Fruit fly (Drosophila melanogaster) whole organism, embryonic: Measurements from ENCODE around the gene CG11842.
A peak's percentile ranks its signal among the peaks of the same experiment; 100 is the strongest.

Experiments used
- Atf6 ChIP-seq: fragments of 200-800 bp; sonication (Bioruptor generic); IDR thresholded peaks from 2 replicates; pipeline ENCODE4 v1.3.6; 2022; ENCODE audit warnings: missing biosample characterization, missing genetic modification characterization
- CG10209 ChIP-seq: fragments of 200-800 bp; sonication (Bioruptor generic); optimal IDR thresholded peaks from 3 replicates; lab custom pipeline; 2017; ENCODE audit warnings: missing biosample characterization, mild to moderate bottlenecking, missing genetic modification characterization, missing genetic modification reagents
- CG10543 ChIP-seq: fragments of 200-800 bp; sonication (Bioruptor generic); optimal IDR thresholded peaks from 3 replicates; lab custom pipeline; 2017; ENCODE audit warnings: missing biosample characterization, mild to moderate bottlenecking, missing genetic modification characterization, moderate library complexity
- CG1233 ChIP-seq: fragments of 200-800 bp; sonication (Bioruptor generic); optimal IDR thresholded peaks from 4 replicates; lab custom pipeline; 2018; ENCODE audit warnings: missing biosample characterization, mild to moderate bottlenecking, missing genetic modification characterization
- CG12942 ChIP-seq: fragments of 200-800 bp; sonication (Bioruptor generic); optimal IDR thresholded peaks from 3 replicates; lab custom pipeline; 2016; ENCODE audit warnings: missing biosample characterization, missing genetic modification characterization
- CG13287 ChIP-seq: fragments of 200-800 bp; sonication (Bioruptor generic); IDR thresholded peaks from 2 replicates; pipeline ENCODE4 v1.3.6; 2022; ENCODE audit warnings: missing biosample characterization, missing genetic modification characterization; ENCODE audit not compliant: partially characterized antibody
- CG15479 ChIP-seq: fragments of 200-800 bp; sonication (Bioruptor generic); optimal IDR thresholded peaks from 3 replicates; lab custom pipeline; 2019; ENCODE audit warnings: missing biosample characterization, mild to moderate bottlenecking, missing genetic modification characterization, moderate library complexity
- CG16813 ChIP-seq: fragments of 200-800 bp; sonication (Bioruptor generic); IDR thresholded peaks from 3 replicates; pipeline ENCODE4 v1.3.6; 2022; ENCODE audit warnings: missing biosample characterization, missing genetic modification characterization; ENCODE audit not compliant: partially characterized antibody
- CG17359 ChIP-seq: fragments of 200-800 bp; sonication (Bioruptor generic); optimal IDR thresholded peaks from 3 replicates; lab custom pipeline; 2018; ENCODE audit warnings: missing biosample characterization, mild to moderate bottlenecking, missing genetic modification characterization, moderate library complexity
- CG18619 ChIP-seq: fragments of 200-800 bp; sonication (Bioruptor generic); optimal IDR thresholded peaks from 3 replicates; lab custom pipeline; 2017; ENCODE audit warnings: missing biosample characterization, mild to moderate bottlenecking, missing genetic modification characterization
- CG2116 ChIP-seq: fragments of 200-800 bp; sonication (Bioruptor generic); optimal IDR thresholded peaks from 3 replicates; lab custom pipeline; 2018; ENCODE audit warnings: missing biosample characterization, mild to moderate bottlenecking, missing genetic modification characterization
- CG3065 ChIP-seq: fragments of 200-800 bp; sonication (Bioruptor generic); optimal IDR thresholded peaks from 2 replicates; lab custom pipeline; 2016; ENCODE audit warnings: missing biosample characterization, missing genetic modification characterization
- CG6791 ChIP-seq: fragments of 200-800 bp; sonication (Bioruptor generic); IDR thresholded peaks from 3 replicates; pipeline ENCODE4 v1.3.6; 2022; ENCODE audit warnings: missing biosample characterization, missing genetic modification characterization; ENCODE audit not compliant: partially characterized antibody
- CG7556 ChIP-seq: fragments of 200-800 bp; sonication (Bioruptor generic); optimal IDR thresholded peaks from 2 replicates; lab custom pipeline; 2017; ENCODE audit warnings: missing biosample characterization, mild to moderate bottlenecking, missing genetic modification characterization
- CG9437 ChIP-seq: fragments of 200-800 bp; sonication (Bioruptor generic); optimal IDR thresholded peaks from 2 replicates; lab custom pipeline; 2018; ENCODE audit warnings: missing biosample characterization, mild to moderate bottlenecking, missing genetic modification characterization
- CG9876 ChIP-seq: fragments of 200-800 bp; sonication (Bioruptor generic); optimal IDR thresholded peaks from 2 replicates; lab custom pipeline; 2016; ENCODE audit warnings: missing biosample characterization, missing genetic modification characterization
- CTCF ChIP-seq: fragments of 200-800 bp; sonication (Bioruptor generic); optimal IDR thresholded peaks from 2 replicates; lab custom pipeline; 2017; ENCODE audit warnings: missing biosample characterization, mild to moderate bottlenecking, missing genetic modification characterization, moderate library complexity
- Camta ChIP-seq: fragments of 200-800 bp; sonication (Bioruptor generic); optimal IDR thresholded peaks from 2 replicates; lab custom pipeline; 2016; ENCODE audit warnings: missing biosample characterization, missing genetic modification characterization
- Chrac-16 ChIP-seq: fragments of 200-800 bp; sonication (Bioruptor generic); optimal IDR thresholded peaks from 3 replicates; lab custom pipeline; 2016; ENCODE audit warnings: missing biosample characterization, missing genetic modification characterization
- CoRest ChIP-seq: fragments of 200-800 bp; sonication (Bioruptor generic); optimal IDR thresholded peaks from 3 replicates; lab custom pipeline; 2018; ENCODE audit warnings: missing biosample characterization, mild to moderate bottlenecking, missing genetic modification characterization, moderate library complexity
- Dbx ChIP-seq: fragments of 200-800 bp; sonication (Bioruptor generic); IDR thresholded peaks from 3 replicates; pipeline ENCODE4 v1.3.6; 2022; ENCODE audit warnings: missing biosample characterization, missing genetic modification characterization
- Deaf1 ChIP-seq: fragments of 200-800 bp; optimal IDR thresholded peaks from 3 replicates; lab custom pipeline; 2019; ENCODE audit warnings: missing biosample characterization, mild to moderate bottlenecking, missing genetic modification characterization, moderate library complexity
- Doc2 ChIP-seq: fragments of 200-800 bp; sonication (Bioruptor generic); IDR thresholded peaks from 2 replicates; pipeline ENCODE4 v1.3.6; 2022; ENCODE audit warnings: missing biosample characterization, missing genetic modification characterization
- Drgx ChIP-seq: fragments of 200-800 bp; sonication (Bioruptor generic); IDR thresholded peaks from 2 replicates; pipeline ENCODE4 v1.3.6; 2022; ENCODE audit warnings: missing biosample characterization, missing genetic modification characterization
- Eip74EF ChIP-seq, 2 experiments: fragments of 200-800 bp in 1 of 2; fragments of >200 bp in 1 of 2; sonication (Bioruptor generic) in 1 of 2; optimal IDR thresholded peaks; 2 replicates each; lab custom pipeline; 2017 to 2019; ENCODE audit warnings: missing biosample characterization in 2 of 2, missing genetic modification characterization in 2 of 2, mild to moderate bottlenecking in 1 of 2, moderate library complexity in 1 of 2
- HLH54F ChIP-seq: fragments of 200-800 bp; sonication (Bioruptor generic); optimal IDR thresholded peaks from 3 replicates; lab custom pipeline; 2016; ENCODE audit warnings: missing biosample characterization, missing genetic modification characterization
- HmgZ ChIP-seq: fragments of 200-800 bp; sonication (Bioruptor generic); optimal IDR thresholded peaks from 2 replicates; lab custom pipeline; 2018; ENCODE audit warnings: missing biosample characterization, mild to moderate bottlenecking, missing genetic modification characterization
- MESR4 ChIP-seq: fragments of 200-800 bp; sonication (Bioruptor generic); optimal IDR thresholded peaks from 2 replicates; lab custom pipeline; 2018; ENCODE audit warnings: missing biosample characterization, mild to moderate bottlenecking, missing genetic modification characterization, moderate library complexity
- MTF-1 ChIP-seq: fragments of 200-800 bp; sonication (Bioruptor generic); optimal IDR thresholded peaks from 2 replicates; lab custom pipeline; 2018; ENCODE audit warnings: missing biosample characterization, mild to moderate bottlenecking, missing genetic modification characterization, borderline replicate concordance
- Med ChIP-seq: fragments of 200-800 bp; sonication (Bioruptor generic); peaks from one replicate; lab custom pipeline; 2016; ENCODE audit warnings: missing biosample characterization, missing genetic modification characterization, mild to moderate bottlenecking, inconsistent platforms, moderate library complexity
- NfI ChIP-seq: fragments of 200-800 bp; sonication (Bioruptor generic); optimal IDR thresholded peaks from 3 replicates; lab custom pipeline; 2018; ENCODE audit warnings: missing biosample characterization, mild to moderate bottlenecking, missing genetic modification characterization, moderate library complexity
- Poxn ChIP-seq: fragments of 200-800 bp; sonication (Bioruptor generic); IDR thresholded peaks from 2 replicates; pipeline ENCODE4 v1.3.6; 2022; ENCODE audit warnings: missing biosample characterization, missing genetic modification characterization
- Ravus ChIP-seq: fragments of 200-800 bp; sonication (Bioruptor generic); IDR thresholded peaks from 2 replicates; pipeline ENCODE4 v1.3.6; 2022; ENCODE audit warnings: missing biosample characterization, missing genetic modification characterization
- Side ChIP-seq: fragments of 200-800 bp; sonication (Bioruptor generic); optimal IDR thresholded peaks from 2 replicates; lab custom pipeline; 2016; ENCODE audit warnings: missing biosample characterization, missing genetic modification characterization
- Six4 ChIP-seq: fragments of 200-800 bp; sonication (Bioruptor generic); optimal IDR thresholded peaks from 2 replicates; lab custom pipeline; 2016; ENCODE audit warnings: missing biosample characterization, missing genetic modification characterization
- Sox100B ChIP-seq: fragments of 200-800 bp; sonication (Bioruptor generic); optimal IDR thresholded peaks from 3 replicates; lab custom pipeline; 2018; ENCODE audit warnings: missing biosample characterization, mild to moderate bottlenecking, missing genetic modification characterization
- Sox102F ChIP-seq: fragments of 200-800 bp; sonication (Bioruptor generic); optimal IDR thresholded peaks from 2 replicates; lab custom pipeline; 2018; ENCODE audit warnings: missing biosample characterization, mild to moderate bottlenecking, missing genetic modification characterization, moderate library complexity
- ara ChIP-seq: fragments of 200-800 bp; sonication (Bioruptor generic); IDR thresholded peaks from 2 replicates; pipeline ENCODE4 v1.3.6; 2022; ENCODE audit warnings: missing biosample characterization, missing genetic modification characterization
- bab2 ChIP-seq: fragments of 200-800 bp; sonication (Bioruptor generic); optimal IDR thresholded peaks from 2 replicates; lab custom pipeline; 2016; ENCODE audit warnings: missing biosample characterization, missing genetic modification characterization
- bbx ChIP-seq: fragments of 200-800 bp; sonication (Bioruptor generic); IDR thresholded peaks from 2 replicates; pipeline ENCODE4 v1.3.6; 2022; ENCODE audit warnings: missing biosample characterization, missing genetic modification characterization; ENCODE audit not compliant: partially characterized antibody
- btn ChIP-seq: fragments of 200-800 bp; sonication (Bioruptor generic); optimal IDR thresholded peaks from 2 replicates; lab custom pipeline; 2016; ENCODE audit warnings: missing biosample characterization, missing genetic modification characterization
- dpn ChIP-seq, 2 experiments: fragments of 200-800 bp; sonication (Bioruptor generic); optimal IDR thresholded peaks; 3 replicates each; lab custom pipeline; 2016; ENCODE audit warnings: missing biosample characterization in 2 of 2, missing genetic modification characterization in 2 of 2
- fd96Cb ChIP-seq: fragments of 200-800 bp; sonication (Bioruptor generic); optimal IDR thresholded peaks from 2 replicates; lab custom pipeline; 2018; ENCODE audit warnings: missing biosample characterization, mild to moderate bottlenecking, missing genetic modification characterization, moderate library complexity
- mam ChIP-seq: fragments of 200-800 bp; sonication (Bioruptor generic); optimal IDR thresholded peaks from 3 replicates; lab custom pipeline; 2016; ENCODE audit warnings: missing biosample characterization, missing genetic modification characterization
- nerfin-1 ChIP-seq: fragments of 200-800 bp; sonication (Bioruptor generic); optimal IDR thresholded peaks from 3 replicates; lab custom pipeline; 2019; ENCODE audit warnings: missing biosample characterization, mild to moderate bottlenecking, missing genetic modification characterization, moderate library complexity
- phol ChIP-seq: fragments of 200-800 bp; sonication (Bioruptor generic); optimal IDR thresholded peaks from 3 replicates; lab custom pipeline; 2018; ENCODE audit warnings: missing biosample characterization, mild to moderate bottlenecking, missing genetic modification characterization, moderate library complexity
- pum ChIP-seq: fragments of 200-800 bp; sonication (Bioruptor generic); optimal IDR thresholded peaks from 2 replicates; lab custom pipeline; 2016; ENCODE audit warnings: missing biosample characterization, missing genetic modification characterization
- sqz ChIP-seq: fragments of 200-800 bp; sonication (Bioruptor generic); optimal IDR thresholded peaks from 3 replicates; lab custom pipeline; 2018; ENCODE audit warnings: missing biosample characterization, mild to moderate bottlenecking, missing genetic modification characterization
- sug ChIP-seq: fragments of 200-800 bp; optimal IDR thresholded peaks from 2 replicates; lab custom pipeline; 2019; ENCODE audit warnings: missing biosample characterization, mild to moderate bottlenecking, missing genetic modification characterization, moderate library complexity
- vfl ChIP-seq: fragments of 200-800 bp; sonication (Bioruptor generic); optimal IDR thresholded peaks from 2 replicates; lab custom pipeline; 2016; ENCODE audit warnings: missing biosample characterization, missing genetic modification characterization
- vnd ChIP-seq: fragments of 200-800 bp; sonication (Bioruptor generic); IDR thresholded peaks from 3 replicates; pipeline ENCODE4 v1.3.6; 2022; ENCODE audit warnings: missing biosample characterization, missing genetic modification characterization; ENCODE audit not compliant: partially characterized antibody

The CG11842 gene

dm6 chr3R:29094152-29094551, 41.7 kb downstream of the CG11842 start (continued):
- TF ChIP-seq CG10209 (GFP tag; lab: Kevin White, UChicago): no peak
- no peak for TF ChIP-seq Side (GFP tag; lab: Kevin White, UChicago)
- no peak for TF ChIP-seq NfI (GFP tag; lab: Kevin White, UChicago)
- no peak for TF ChIP-seq sug (tag; lab: Kevin White, UChicago)
- no peak for TF ChIP-seq fd96Cb
- no peak for TF ChIP-seq CG12942 (GFP tag; lab: Kevin White, UChicago)
- TF ChIP-seq Sox100B (GFP tag; lab: Kevin White, UChicago): no peak
- no peak for TF ChIP-seq Six4 (GFP tag; lab: Kevin White, UChicago)
- peak; percentile 70 for TF ChIP-seq Med (GFP tag; lab: Kevin White, UChicago)
- TF ChIP-seq ara (GFP tag; lab: Robert Waterston, UW): no peak
- TF ChIP-seq HLH54F: no peak
- no peak for TF ChIP-seq bbx
- TF ChIP-seq CG9437 (GFP tag; lab: Kevin White, UChicago): no peak
- TF ChIP-seq Camta (GFP tag; lab: Kevin White, UChicago): no peak
- TF ChIP-seq CG6791: no peak
- no peak for TF ChIP-seq dpn (GFP tag; optimal IDR thresholded peaks at IDR 0.05; lab: Kevin White, UChicago)
- no peak for TF ChIP-seq btn (GFP tag; lab: Kevin White, UChicago)
- no peak for TF ChIP-seq CG18619 (GFP tag; lab: Kevin White, UChicago)
- no peak for TF ChIP-seq sqz
- TF ChIP-seq phol (tag; lab: Kevin White, UChicago): no peak
- TF ChIP-seq CG9876 (GFP tag; lab: Kevin White, UChicago): no peak
- TF ChIP-seq CG16813 (GFP tag; lab: Robert Waterston, UW): no peak
- no peak for TF ChIP-seq vnd
- TF ChIP-seq CoRest (tag; lab: Kevin White, UChicago): no peak
- TF ChIP-seq MESR4 (GFP tag; lab: Kevin White, UChicago): no peak
- no peak for TF ChIP-seq mam (GFP tag; lab: Kevin White, UChicago)
- TF ChIP-seq pum (GFP tag; lab: Kevin White, UChicago): no peak
- no peak for TF ChIP-seq HmgZ (tag; lab: Kevin White, UChicago)
- no peak for TF ChIP-seq CG13287 (GFP tag; lab: Robert Waterston, UW)
- no peak for TF ChIP-seq MTF-1 (GFP tag; lab: Kevin White, UChicago)
- no peak for TF ChIP-seq Sox102F
- TF ChIP-seq CG2116 (GFP tag; lab: Kevin White, UChicago): no peak
- TF ChIP-seq vfl: no peak
- TF ChIP-seq CG17359 (tag; lab: Kevin White, UChicago): no peak
- no peak for TF ChIP-seq CG15479
- no peak for TF ChIP-seq Doc2
- no peak for TF ChIP-seq CG3065 (GFP tag; lab: Kevin White, UChicago)
- TF ChIP-seq Drgx (GFP tag; lab: Robert Waterston, UW): peak; percentile 60; the same call in 1 of the 2 replicates
- TF ChIP-seq CTCF (GFP tag; lab: Kevin White, UChicago): no peak
- 0 out of 2 replicates have a peak, but pooled peaks have one; percentile 7 for TF ChIP-seq Atf6 (GFP tag; lab: Robert Waterston, UW)
- TF ChIP-seq CG7556 (GFP tag; lab: Kevin White, UChicago): peak; percentile 10
- no peak for TF ChIP-seq nerfin-1
- no peak for TF ChIP-seq Poxn (GFP tag; lab: Robert Waterston, UW)
- no peak for TF ChIP-seq Ravus
- TF ChIP-seq Deaf1 (tag; lab: Kevin White, UChicago): no peak
- TF ChIP-seq Chrac-16 (GFP tag; lab: Kevin White, UChicago): no peak
- TF ChIP-seq bab2 (GFP tag; lab: Kevin White, UChicago): no peak
- TF ChIP-seq Eip74EF (GFP tag; optimal IDR thresholded peaks at IDR 0.05; lab: Kevin White, UChicago): no peak
- no peak for TF ChIP-seq CG10543 (GFP tag; lab: Kevin White, UChicago)
- no peak for TF ChIP-seq CG1233 (GFP tag; lab: Kevin White, UChicago)
- TF ChIP-seq Dbx (GFP tag; lab: Robert Waterston, UW): no peak
